Worm (Caenorhabditis elegans) whole organism, L2 larva: ENCODE results near the gene fbxa-116.

ENCODE experiments used
- C34F6.9 ChIP-seq: fragments of 150-350 bp; optimal IDR thresholded peaks from 2 replicates; lab custom pipeline; 2014; ENCODE audit warnings: missing biosample characterization, missing genetic modification characterization
- F13H6.1 ChIP-seq: sonication (generic microtip); optimal IDR thresholded peaks from 2 replicates; lab custom pipeline; 2016; ENCODE audit warnings: missing genetic modification characterization, missing compliant biosample characterization
- R02D3.7 ChIP-seq: fragments of 150-350 bp; optimal IDR thresholded peaks from 2 replicates; lab custom pipeline; 2014; ENCODE audit warnings: missing biosample characterization, missing genetic modification characterization
- Y55F3AM.14 ChIP-seq: fragments of 200-800 bp; sonication (Bioruptor generic); optimal IDR thresholded peaks from 2 replicates; lab custom pipeline; 2018; ENCODE audit warnings: mild to moderate bottlenecking, missing genetic modification characterization, missing compliant biosample characterization
- alr-1 ChIP-seq: fragments of 150-350 bp; optimal IDR thresholded peaks from 2 replicates; lab custom pipeline; 2014; ENCODE audit warnings: missing biosample characterization, missing genetic modification characterization
- aly-2 ChIP-seq: fragments of 150-350 bp; optimal IDR thresholded peaks from 2 replicates; lab custom pipeline; 2014; ENCODE audit warnings: missing biosample characterization, missing genetic modification characterization
- ama-1 ChIP-seq: fragments of 150-350 bp; optimal IDR thresholded peaks from 2 replicates; lab custom pipeline; 2018; ENCODE audit warnings: inconsistent platforms
- blmp-1 ChIP-seq: sonication (generic microtip); optimal IDR thresholded peaks from 2 replicates; lab custom pipeline; 2017; ENCODE audit warnings: missing genetic modification characterization, mild to moderate bottlenecking, missing compliant biosample characterization, antibody characterized with exemption, moderate library complexity; ENCODE audit not compliant: insufficient read depth
- ceh-16 ChIP-seq: fragments of 150-350 bp; optimal IDR thresholded peaks from 2 replicates; lab custom pipeline; 2014; ENCODE audit warnings: missing biosample characterization, missing genetic modification characterization
- ceh-82 ChIP-seq: fragments of 150-350 bp; optimal IDR thresholded peaks from 2 replicates; lab custom pipeline; 2014; ENCODE audit warnings: missing biosample characterization, missing genetic modification characterization
- crh-2 ChIP-seq: sonication (generic microtip); optimal IDR thresholded peaks from 2 replicates; lab custom pipeline; 2017; ENCODE audit warnings: missing biosample characterization, missing genetic modification characterization
- dmd-4 ChIP-seq: sonication (generic microtip); optimal IDR thresholded peaks from 2 replicates; lab custom pipeline; 2017; ENCODE audit warnings: missing biosample characterization, missing genetic modification characterization
- egl-27 ChIP-seq: sonication (generic microtip); optimal IDR thresholded peaks from 3 replicates; lab custom pipeline; 2017; ENCODE audit warnings: missing biosample characterization, missing genetic modification reagents, missing genetic modification characterization
- elt-1 ChIP-seq: fragments of 150-350 bp; optimal IDR thresholded peaks from 2 replicates; lab custom pipeline; 2014; ENCODE audit warnings: missing biosample characterization, missing genetic modification characterization
- elt-3 ChIP-seq: sonication (generic microtip); optimal IDR thresholded peaks from 2 replicates; lab custom pipeline; 2017; ENCODE audit warnings: missing biosample characterization, missing genetic modification characterization
- fos-1 ChIP-seq: fragments of 150-350 bp; optimal IDR thresholded peaks from 2 replicates; lab custom pipeline; 2014; ENCODE audit warnings: missing biosample characterization, missing genetic modification characterization
- gmeb-1 ChIP-seq: fragments of 150-350 bp; optimal IDR thresholded peaks from 2 replicates; lab custom pipeline; 2014; ENCODE audit warnings: missing biosample characterization, missing genetic modification characterization
- lin-13 ChIP-seq: fragments of 150-350 bp; optimal IDR thresholded peaks from 2 replicates; lab custom pipeline; 2014; ENCODE audit warnings: missing biosample characterization, missing genetic modification reagents, missing genetic modification characterization
- lin-39 ChIP-seq: fragments of 150-350 bp; optimal IDR thresholded peaks from 2 replicates; lab custom pipeline; 2014; ENCODE audit warnings: missing biosample characterization, missing genetic modification reagents, missing genetic modification characterization
- lsy-2 ChIP-seq, 2 experiments: fragments of 150-350 bp in 1 of 2; sonication (generic microtip) in 1 of 2; optimal IDR thresholded peaks; 2 replicates each; lab custom pipeline; 2014 to 2017; ENCODE audit warnings: missing biosample characterization in 2 of 2, missing genetic modification characterization in 2 of 2
- nhr-10 ChIP-seq: sonication (generic microtip); optimal IDR thresholded peaks from 2 replicates; lab custom pipeline; 2017; ENCODE audit warnings: missing biosample characterization, missing genetic modification characterization
- nhr-11 ChIP-seq: fragments of 150-350 bp; optimal IDR thresholded peaks from 2 replicates; lab custom pipeline; 2014; ENCODE audit warnings: missing biosample characterization, missing genetic modification characterization
- nhr-129 ChIP-seq: fragments of 150-350 bp; optimal IDR thresholded peaks from 2 replicates; lab custom pipeline; 2014; ENCODE audit warnings: missing biosample characterization, missing genetic modification characterization
- nhr-237 ChIP-seq: fragments of 150-350 bp; optimal IDR thresholded peaks from 2 replicates; lab custom pipeline; 2014; ENCODE audit warnings: missing biosample characterization, missing genetic modification characterization
- nhr-25 ChIP-seq: fragments of 150-350 bp; sonication (generic microtip); optimal IDR thresholded peaks from 3 replicates; lab custom pipeline; 2014; ENCODE audit warnings: missing biosample characterization, missing genetic modification characterization
- nhr-6 ChIP-seq: fragments of 150-350 bp; optimal IDR thresholded peaks from 2 replicates; lab custom pipeline; 2014; ENCODE audit warnings: missing biosample characterization, missing genetic modification characterization
- nhr-77 ChIP-seq: fragments of 150-350 bp; optimal IDR thresholded peaks from 2 replicates; lab custom pipeline; 2014; ENCODE audit warnings: missing biosample characterization, missing genetic modification characterization
- skn-1 ChIP-seq: sonication (generic microtip); optimal IDR thresholded peaks from 2 replicates; lab custom pipeline; 2017; ENCODE audit warnings: missing biosample characterization, missing genetic modification characterization
- sma-3 ChIP-seq: sonication (generic microtip); optimal IDR thresholded peaks from 2 replicates; lab custom pipeline; 2016; ENCODE audit warnings: missing genetic modification reagents, missing genetic modification characterization, missing compliant biosample characterization
- sma-9 ChIP-seq, 2 experiments: fragments of 150-350 bp in 1 of 2; sonication (generic microtip) in 1 of 2; optimal IDR thresholded peaks; 2 replicates each; lab custom pipeline; 2014 to 2016; ENCODE audit warnings: missing genetic modification characterization in 2 of 2, mild to moderate bottlenecking in 1 of 2, missing biosample characterization in 1 of 2, missing compliant biosample characterization in 1 of 2, missing genetic modification reagents in 1 of 2, moderate library complexity in 1 of 2
- snpc-4 ChIP-seq: fragments of 150-350 bp; optimal IDR thresholded peaks from 2 replicates; lab custom pipeline; 2014; ENCODE audit warnings: missing biosample characterization, missing genetic modification characterization
- unc-39 ChIP-seq: fragments of 150-350 bp; optimal IDR thresholded peaks from 2 replicates; lab custom pipeline; 2014; ENCODE audit warnings: missing biosample characterization, missing genetic modification characterization
- unc-55 ChIP-seq: fragments of 150-350 bp; sonication (generic microtip); optimal IDR thresholded peaks from 3 replicates; lab custom pipeline; 2014; ENCODE audit warnings: missing biosample characterization, missing genetic modification reagents, missing genetic modification characterization
- unc-62 ChIP-seq: fragments of 150-350 bp; optimal IDR thresholded peaks from 2 replicates; lab custom pipeline; 2014; ENCODE audit warnings: missing biosample characterization, missing genetic modification reagents, missing genetic modification characterization
- zag-1 ChIP-seq: fragments of 150-350 bp; optimal IDR thresholded peaks from 2 replicates; lab custom pipeline; 2014; ENCODE audit warnings: missing biosample characterization, missing genetic modification characterization
- ztf-4 ChIP-seq: fragments of 150-350 bp; optimal IDR thresholded peaks from 2 replicates; lab custom pipeline; 2014; ENCODE audit warnings: missing biosample characterization, missing genetic modification characterization

Gene fbxa-116

DNA sequence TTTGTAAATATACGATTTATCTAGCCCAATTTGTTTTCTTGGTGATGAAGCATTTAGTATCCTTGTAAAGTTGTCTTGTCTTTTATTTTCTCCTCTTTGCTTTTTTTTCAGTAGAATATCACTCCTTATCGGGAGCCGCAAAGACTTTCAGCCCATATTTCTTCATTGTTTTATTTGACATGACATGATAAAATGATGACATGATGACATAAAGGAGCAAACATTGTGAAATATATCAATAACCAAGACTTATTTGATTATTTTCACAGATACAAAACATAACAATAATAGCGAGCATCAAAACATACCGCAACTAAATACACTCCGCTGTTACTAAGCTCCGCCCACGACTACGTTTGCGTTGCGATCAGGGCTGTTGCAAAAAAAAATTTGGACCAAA, 22.9 kb downstream of the fbxa-116 start:
- TF ChIP-seq alr-1 (tag; lab: Kevin White, UChicago) (no peak), egl-27 (tag; lab: Kevin White, UChicago) (no peak), skn-1 (tag; lab: Kevin White, UChicago) (peak; percentile 86), lin-39 (tag; lab: Kevin White, UChicago) (no peak), nhr-77 (no peak), ama-1 (lab: Kevin White, UChicago) (no peak), sma-9 (GFP tag; optimal IDR thresholded peaks at IDR 0.05; lab: Kevin White, UChicago) (no peak), sma-9 (tag; optimal IDR thresholded peaks at IDR 0.05; lab: Kevin White, UChicago) (no peak), unc-62 (GFP tag; lab: Kevin White, UChicago) (no peak), ceh-82 (tag; lab: Kevin White, UChicago) (no peak), fos-1 (tag; lab: Kevin White, UChicago) (peak; percentile 8), crh-2 (tag; lab: Kevin White, UChicago) (no peak), lin-13 (no peak), elt-3 (tag; lab: Kevin White, UChicago) (no peak), aly-2 (no peak)

DNA sequence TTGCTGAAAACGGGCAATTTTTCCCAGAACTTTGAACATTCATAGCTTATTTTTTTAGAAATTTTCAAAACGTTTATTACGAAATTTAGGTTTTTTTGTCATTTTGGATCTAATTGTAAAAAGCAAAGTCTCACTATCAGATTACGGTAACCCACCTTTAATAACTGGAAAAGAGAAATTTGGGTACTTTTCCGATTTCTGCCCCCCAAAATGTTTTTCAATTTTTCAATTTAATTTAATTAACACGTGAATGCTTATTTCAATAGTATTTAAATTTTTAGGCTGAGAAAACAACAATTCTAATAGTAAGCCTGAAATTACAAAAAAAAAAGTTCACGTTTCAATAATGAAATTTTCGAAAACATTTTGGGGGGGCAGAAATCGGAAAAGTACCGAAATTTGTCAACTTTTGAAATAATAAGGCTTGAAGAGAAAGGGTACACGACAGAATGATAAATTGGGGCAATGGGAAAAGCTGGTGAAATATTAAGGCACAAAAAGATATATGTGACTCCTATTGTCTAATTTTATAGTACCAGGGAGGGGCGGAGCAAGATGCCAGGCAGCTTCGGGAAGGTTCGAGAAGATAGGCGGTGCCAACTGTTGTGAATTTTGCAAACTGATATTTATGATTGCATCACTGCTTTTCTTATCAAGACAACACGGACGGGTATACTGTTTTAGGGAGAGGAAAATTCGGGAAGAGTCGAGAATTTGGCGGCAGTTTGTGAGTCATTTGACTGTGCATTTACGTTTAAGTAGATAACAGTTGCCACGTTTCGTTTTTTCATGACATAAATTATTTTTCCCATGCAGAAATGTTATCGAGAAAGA, 24.4 kb downstream of the fbxa-116 start, which contains the start of gene F19B2.5:
Gene F19B2.5, minus strand, starts transcription at position 107 of the 834 bp plus-strand sequence.
- peak; percentile 89 for TF ChIP-seq ama-1 (lab: Kevin White, UChicago)
- TF ChIP-seq crh-2 (tag; lab: Kevin White, UChicago): peak; percentile 95
- TF ChIP-seq lsy-2 (tag; optimal IDR thresholded peaks at IDR 0.05; lab: Kevin White, UChicago): peak in 1 of 2 experiments; percentile 35
- no peak for TF ChIP-seq unc-62 (GFP tag; lab: Kevin White, UChicago)
- TF ChIP-seq dmd-4: no peak
- peak; percentile 39 for TF ChIP-seq F13H6.1 (tag; lab: Kevin White, UChicago)
- TF ChIP-seq R02D3.7 (tag; lab: Kevin White, UChicago): no peak
- peak; percentile 63 for TF ChIP-seq gmeb-1 (tag; lab: Kevin White, UChicago)
- no peak for TF ChIP-seq ztf-4
- peak; percentile 69 for TF ChIP-seq fos-1 (tag; lab: Kevin White, UChicago)
- peak; percentile 65 for TF ChIP-seq sma-3 (GFP tag; lab: Kevin White, UChicago)
- peak; percentile 43 for TF ChIP-seq nhr-129
- no peak for TF ChIP-seq egl-27 (tag; lab: Kevin White, UChicago)
- TF ChIP-seq skn-1 (tag; lab: Kevin White, UChicago): no peak
- TF ChIP-seq sma-9 (GFP tag; optimal IDR thresholded peaks at IDR 0.05; lab: Kevin White, UChicago): peak; percentile 66
- TF ChIP-seq sma-9 (tag; optimal IDR thresholded peaks at IDR 0.05; lab: Kevin White, UChicago): no peak
- peak; percentile 6 for TF ChIP-seq nhr-10

DNA sequence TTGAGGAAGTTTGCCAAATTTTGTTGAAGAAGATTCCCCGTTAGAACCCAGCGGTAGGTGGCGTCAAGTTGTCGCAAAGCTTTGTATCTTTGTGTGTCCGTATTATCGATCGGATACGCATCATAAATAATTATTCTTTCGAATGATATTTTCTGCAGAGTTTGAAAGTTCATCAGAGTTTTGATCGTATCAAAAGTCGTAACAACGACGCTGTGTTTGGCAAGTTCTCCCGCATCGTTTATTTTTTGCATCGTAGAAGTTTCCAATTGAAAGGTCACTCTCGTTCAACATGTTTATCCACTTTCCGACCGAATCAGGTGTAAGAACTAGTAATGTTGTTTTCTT, 25.6 kb downstream of the fbxa-116 start:
- no peak for TF ChIP-seq lin-39 (tag; lab: Kevin White, UChicago)
- TF ChIP-seq unc-55 (GFP tag; lab: Kevin White, UChicago): no peak
- peak; percentile 58 for TF ChIP-seq ama-1 (lab: Kevin White, UChicago)
- no peak for TF ChIP-seq skn-1 (tag; lab: Kevin White, UChicago)
- no peak for TF ChIP-seq nhr-6 (tag; lab: Kevin White, UChicago)
- no peak for TF ChIP-seq sma-3 (GFP tag; lab: Kevin White, UChicago)

ce11 chrV:20162290-20163104, 26.2 kb downstream of the fbxa-116 start:
- peak; percentile 30 for TF ChIP-seq crh-2 (tag; lab: Kevin White, UChicago)
- TF ChIP-seq Y55F3AM.14 (GFP tag; lab: Kevin White, UChicago): no peak
- TF ChIP-seq nhr-237: no peak
- TF ChIP-seq fos-1 (tag; lab: Kevin White, UChicago): peak; percentile 23
- peak; percentile 86 for TF ChIP-seq ama-1 (lab: Kevin White, UChicago)
- TF ChIP-seq nhr-11 (tag; lab: Kevin White, UChicago): no peak
- TF ChIP-seq sma-9 (GFP tag; optimal IDR thresholded peaks at IDR 0.05; lab: Kevin White, UChicago): peak; percentile 17
- no peak for TF ChIP-seq sma-9 (tag; optimal IDR thresholded peaks at IDR 0.05; lab: Kevin White, UChicago)
- TF ChIP-seq lin-13: peak; percentile 27
- TF ChIP-seq gmeb-1 (tag; lab: Kevin White, UChicago): peak; percentile 73

- TF ChIP-seq C34F6.9 (tag; lab: Kevin White, UChicago): no peak
- TF ChIP-seq R02D3.7 (tag; lab: Kevin White, UChicago): no peak
- no peak for TF ChIP-seq nhr-6 (tag; lab: Kevin White, UChicago)
- TF ChIP-seq lin-39 (tag; lab: Kevin White, UChicago): no peak
- TF ChIP-seq crh-2 (tag; lab: Kevin White, UChicago): no peak
- no peak for TF ChIP-seq gmeb-1 (tag; lab: Kevin White, UChicago)
- no peak for TF ChIP-seq ceh-16 (tag; lab: Kevin White, UChicago)
- TF ChIP-seq nhr-25 (tag; lab: Kevin White, UChicago): no peak
- TF ChIP-seq skn-1 (tag; lab: Kevin White, UChicago): no peak
- no peak for TF ChIP-seq fos-1 (tag; lab: Kevin White, UChicago)
- TF ChIP-seq elt-3 (tag; lab: Kevin White, UChicago): no peak
- no peak for TF ChIP-seq nhr-77
- no peak for TF ChIP-seq unc-39 (tag; lab: Kevin White, UChicago)
- no peak for TF ChIP-seq blmp-1 (tag; lab: Kevin White, UChicago)
- TF ChIP-seq elt-1 (tag; lab: Kevin White, UChicago): no peak
- no peak for TF ChIP-seq sma-3 (GFP tag; lab: Kevin White, UChicago)
- no peak for TF ChIP-seq snpc-4 (tag; lab: Kevin White, UChicago)
- no peak for TF ChIP-seq zag-1
- TF ChIP-seq nhr-129: no peak
These were observed 26.9 kb downstream of the fbxa-116 start for ce11 chrV:20161781-20162289.
